Worm (Caenorhabditis elegans): ENCODE data around the gene T21E8.7.

DNA sequence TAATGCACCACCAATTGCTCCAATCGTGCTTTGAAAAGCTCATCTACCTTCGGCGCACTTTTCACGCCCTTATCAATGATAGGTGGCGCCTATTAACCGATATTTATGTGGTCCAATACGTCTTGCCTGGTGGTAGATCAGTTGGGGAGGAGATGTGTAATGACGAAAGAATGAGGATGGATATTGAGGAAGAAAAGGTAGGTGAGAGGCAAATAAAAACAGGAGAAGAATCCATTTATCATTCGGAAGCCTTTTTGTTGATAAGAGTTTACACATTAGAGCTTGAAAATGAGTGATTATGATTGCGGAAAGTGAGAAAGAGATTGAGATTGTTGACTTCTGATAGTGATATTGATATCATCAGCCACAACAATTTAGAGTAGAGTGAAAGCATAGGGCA is 24.1 kb downstream of the T21E8.7 start:
- TF ChIP-seq dpl-1 (GFP tag; optimal IDR thresholded peaks at IDR 0.05) (no peak), pqm-1 (tag; optimal IDR thresholded peaks at IDR 0.05) (no peak), snpc-4 (tag; optimal IDR thresholded peaks at IDR 0.05) (no peak), skn-1 (tag; optimal IDR thresholded peaks at IDR 0.05) (no peak), mdl-1 (tag; optimal IDR thresholded peaks at IDR 0.05) (no peak), spr-1 (tag; optimal IDR thresholded peaks at IDR 0.05) (no peak), lir-3 (tag; optimal IDR thresholded peaks at IDR 0.05) (no peak), lsy-2 (tag; optimal IDR thresholded peaks at IDR 0.05) (no peak)

All from whole organism, L4 larva.